Worm (Caenorhabditis elegans) whole organism, young adult: ENCODE data around the gene F25E5.1.

Source experiments
- B0336.3 ChIP-seq: fragments of 200-800 bp; sonication (Bioruptor generic); IDR thresholded peaks from 2 replicates; pipeline ENCODE4 v1.3.6; 2022; ENCODE audit warnings: missing genetic modification characterization, missing compliant biosample characterization
- F23B12.7 ChIP-seq: sonication (generic microtip); optimal IDR thresholded peaks from 2 replicates; lab custom pipeline; 2017; ENCODE audit warnings: missing genetic modification characterization, mild to moderate bottlenecking, missing compliant biosample characterization, antibody characterized with exemption, moderate library complexity; ENCODE audit not compliant: insufficient read depth
- F55B11.4 ChIP-seq: sonication (generic microtip); optimal IDR thresholded peaks from 2 replicates; lab custom pipeline; 2016; ENCODE audit warnings: missing compliant biosample characterization, missing genetic modification characterization, borderline replicate concordance; ENCODE audit not compliant: insufficient read depth
- Y53G8AR.9 ChIP-seq: fragments of 200-800 bp; sonication (Bioruptor generic); conservative IDR thresholded peaks from 2 replicates; pipeline ENCODE4 v1.3.6; 2022; ENCODE audit warnings: missing genetic modification reagents, missing genetic modification characterization, missing compliant biosample characterization
- Y79H2A.3 ChIP-seq: fragments of 200-800 bp; sonication (Bioruptor generic); conservative IDR thresholded peaks from 2 replicates; pipeline ENCODE4 v1.3.6; 2022; ENCODE audit warnings: missing genetic modification reagents, missing genetic modification characterization, missing compliant biosample characterization
- Y95B8A.8 ChIP-seq: fragments of 200-800 bp; sonication (Bioruptor generic); IDR thresholded peaks from 2 replicates; pipeline ENCODE4 v1.3.6; 2022; ENCODE audit warnings: missing genetic modification reagents, missing genetic modification characterization, missing compliant biosample characterization
- aptf-2 ChIP-seq: fragments of 200-800 bp; sonication (Bioruptor generic); conservative IDR thresholded peaks from 2 replicates; pipeline ENCODE4 v1.3.6; 2022; ENCODE audit warnings: missing genetic modification reagents, missing genetic modification characterization, missing compliant biosample characterization
- athp-1 ChIP-seq: sonication (generic microtip); optimal IDR thresholded peaks from 2 replicates; lab custom pipeline; 2017; ENCODE audit warnings: mild to moderate bottlenecking, missing genetic modification characterization, missing compliant biosample characterization
- bed-1 ChIP-seq: fragments of 200-800 bp; sonication (Bioruptor generic); IDR thresholded peaks from 2 replicates; pipeline ENCODE4 v1.3.6; 2022; ENCODE audit warnings: missing genetic modification reagents, missing genetic modification characterization, missing compliant biosample characterization
- cebp-1 ChIP-seq, 2 experiments: fragments of 200-800 bp in 1 of 2; sonication (Bioruptor generic) in 1 of 2; sonication (generic microtip) in 1 of 2; IDR thresholded peaks in 1 of 2; optimal IDR thresholded peaks in 1 of 2; 2 replicates each; pipeline versions ENCODE4 v1.3.6 to Lab custom; 2017 to 2022; ENCODE audit warnings: missing compliant biosample characterization in 2 of 2, missing genetic modification characterization in 2 of 2, mild to moderate bottlenecking in 1 of 2, missing genetic modification reagents in 1 of 2, moderate library complexity in 1 of 2
- cebp-2 ChIP-seq: fragments of 200-800 bp; sonication (Bioruptor generic); IDR thresholded peaks from 2 replicates; pipeline ENCODE4 v1.3.6; 2022; ENCODE audit warnings: missing genetic modification characterization, missing compliant biosample characterization
- ceh-27 ChIP-seq: fragments of 200-800 bp; sonication (Bioruptor generic); optimal IDR thresholded peaks from 2 replicates; lab custom pipeline; 2018; ENCODE audit warnings: mild to moderate bottlenecking, missing genetic modification characterization, moderate library complexity, missing compliant biosample characterization
- egl-44 ChIP-seq: fragments of 200-800 bp; sonication (Bioruptor generic); IDR thresholded peaks from 2 replicates; pipeline ENCODE4 v1.3.6; 2022; ENCODE audit warnings: missing genetic modification reagents, missing genetic modification characterization, missing compliant biosample characterization
- him-1 ChIP-seq: sonication (generic microtip); optimal IDR thresholded peaks from 2 replicates; lab custom pipeline; 2016; ENCODE audit warnings: missing genotype, missing genetic modification reagents, missing genetic modification characterization, missing compliant biosample characterization
- hlh-12 ChIP-seq: sonication (generic microtip); optimal IDR thresholded peaks from 2 replicates; lab custom pipeline; 2016; ENCODE audit warnings: missing genetic modification characterization, missing compliant biosample characterization
- hmg-20 ChIP-seq: fragments of 200-800 bp; sonication (Bioruptor generic); IDR thresholded peaks from 2 replicates; pipeline ENCODE4 v1.3.6; 2022; ENCODE audit warnings: missing genetic modification reagents, missing genetic modification characterization, missing compliant biosample characterization
- let-607 ChIP-seq, 2 experiments: fragments of 200-800 bp in 1 of 2; sonication (Bioruptor generic) in 1 of 2; sonication (generic microtip) in 1 of 2; optimal IDR thresholded peaks; 2 replicates each; lab custom pipeline; 2016 to 2018; ENCODE audit warnings: mild to moderate bottlenecking in 2 of 2, missing compliant biosample characterization in 2 of 2, missing genetic modification characterization in 2 of 2, moderate library complexity in 2 of 2, missing genotype in 1 of 2
- lin-40 ChIP-seq: sonication (generic microtip); optimal IDR thresholded peaks from 2 replicates; lab custom pipeline; 2016; ENCODE audit warnings: missing genetic modification characterization, mild to moderate bottlenecking, missing compliant biosample characterization, missing genotype, missing genetic modification reagents
- lsl-1 ChIP-seq: fragments of 200-800 bp; sonication (Bioruptor generic); optimal IDR thresholded peaks from 2 replicates; lab custom pipeline; 2018; ENCODE audit warnings: mild to moderate bottlenecking, missing genetic modification characterization, moderate library complexity, missing compliant biosample characterization
- madf-8 ChIP-seq: fragments of 200-800 bp; sonication (Bioruptor generic); conservative IDR thresholded peaks from 2 replicates; pipeline ENCODE4 v1.3.6; 2022; ENCODE audit warnings: missing genetic modification reagents, missing genetic modification characterization, missing compliant biosample characterization
- nfya-2 ChIP-seq: fragments of 200-800 bp; sonication (Bioruptor generic); IDR thresholded peaks from 2 replicates; pipeline ENCODE4 v1.3.6; 2022; ENCODE audit warnings: missing genetic modification reagents, missing genetic modification characterization, missing compliant biosample characterization
- nhr-80 ChIP-seq: sonication (generic microtip); optimal IDR thresholded peaks from 2 replicates; lab custom pipeline; 2016; ENCODE audit warnings: missing genetic modification characterization, missing compliant biosample characterization
- rcor-1 ChIP-seq: fragments of 200-800 bp; sonication (Bioruptor generic); IDR thresholded peaks from 2 replicates; pipeline ENCODE4 v1.3.6; 2022; ENCODE audit warnings: missing genetic modification reagents, missing genetic modification characterization, missing compliant biosample characterization
- rec-8 ChIP-seq, 2 experiments: sonication (generic microtip); optimal IDR thresholded peaks; 2 replicates each; lab custom pipeline; 2016; ENCODE audit warnings: mild to moderate bottlenecking in 2 of 2, missing genetic modification characterization in 2 of 2, missing genetic modification reagents in 2 of 2, missing genotype in 2 of 2, missing biosample characterization in 1 of 2, missing compliant biosample characterization in 1 of 2, moderate library complexity in 1 of 2
- zfh-2 ChIP-seq: fragments of 200-800 bp; sonication (Bioruptor generic); conservative IDR thresholded peaks from 2 replicates; pipeline ENCODE4 v1.3.6; 2022; ENCODE audit warnings: missing genetic modification reagents, missing genetic modification characterization, missing compliant biosample characterization
- ztf-18 ChIP-seq: sonication (generic microtip); optimal IDR thresholded peaks from 2 replicates; lab custom pipeline; 2016; ENCODE audit warnings: missing genotype, mild to moderate bottlenecking, missing genetic modification characterization, missing compliant biosample characterization
- ztf-22 ChIP-seq: fragments of 200-800 bp; sonication (Bioruptor generic); optimal IDR thresholded peaks from 2 replicates; lab custom pipeline; 2018; ENCODE audit warnings: mild to moderate bottlenecking, missing genetic modification characterization, moderate library complexity, missing compliant biosample characterization
- ztf-25 ChIP-seq: fragments of 200-800 bp; sonication (Bioruptor generic); IDR thresholded peaks from 2 replicates; pipeline ENCODE4 v1.3.6; 2022; ENCODE audit warnings: missing genetic modification reagents, missing genetic modification characterization, missing compliant biosample characterization
- ztf-6 ChIP-seq: fragments of 200-800 bp; sonication (Bioruptor generic); IDR thresholded peaks from 2 replicates; pipeline ENCODE4 v1.3.6; 2022; ENCODE audit warnings: missing genetic modification reagents, missing genetic modification characterization, missing compliant biosample characterization

Gene F25E5.1

ce11 chrV:7455008-7455407, 10.7 kb upstream of the F25E5.1 start, which contains the start of gene F25E5.2:
Gene F25E5.2, plus strand, starts transcription at chrV:7455308.
- TF ChIP-seq athp-1, result no peak
- TF ChIP-seq F55B11.4, result no peak

DNA sequence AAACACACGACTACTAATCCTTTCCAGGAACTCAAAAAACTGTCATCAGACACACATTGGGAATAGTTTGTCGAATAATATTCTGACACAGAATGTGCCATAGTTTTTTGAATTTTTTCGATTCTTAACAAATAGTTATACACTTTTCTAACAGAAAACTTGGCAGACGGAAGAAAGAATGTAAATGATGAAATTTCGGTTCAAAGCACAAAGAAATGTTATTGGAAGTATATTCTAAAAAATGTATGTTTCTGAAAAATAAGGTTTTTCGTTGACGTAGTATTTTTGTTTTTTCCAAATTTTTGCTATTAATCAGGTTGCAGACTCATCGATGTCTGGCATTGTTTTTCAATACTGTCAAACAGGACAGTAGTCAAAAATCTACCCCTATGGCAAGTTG, 4.8 kb upstream of the F25E5.1 start, which contains the start of gene srh-92:
Gene srh-92 (minus strand): TSS at position 101 of the 400 bp plus-strand sequence.
- TF ChIP-seq egl-44 (no peak), Y95B8A.8 (GFP tag; lab: Robert Waterston, UW) (no peak), Y53G8AR.9 (no peak), cebp-1 (GFP tag; IDR thresholded peaks at IDR 0.05; lab: Robert Waterston, UW) (no peak), cebp-1 (tag; optimal IDR thresholded peaks at IDR 0.05; lab: Kevin White, UChicago) (no peak), madf-8 (GFP tag; lab: Robert Waterston, UW) (no peak), hlh-12 (tag; lab: Kevin White, UChicago) (no peak)
- TF ChIP-seq, all 124 proteins: peak for 0

DNA sequence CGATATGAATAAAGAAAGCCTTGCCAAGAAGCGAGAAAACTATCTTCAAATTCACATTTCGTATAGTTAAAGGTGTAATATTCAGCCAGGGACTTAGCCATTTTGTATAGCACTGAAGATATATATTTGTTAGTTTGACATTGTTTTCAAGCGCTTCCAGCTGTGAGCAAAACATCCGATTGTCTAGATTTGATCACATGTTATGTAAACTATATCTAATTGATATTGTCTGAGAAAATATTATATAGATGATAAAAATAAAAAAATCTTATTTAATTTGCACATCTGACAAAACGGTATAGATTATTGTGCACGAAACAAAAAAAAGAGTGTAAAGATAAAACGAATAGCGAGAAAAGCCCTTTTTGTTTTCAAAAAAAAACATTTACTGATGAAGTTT, 988 bp upstream of the F25E5.1 start, which contains the start of gene srh-89:
Gene srh-89 (minus strand): TSS at position 101 of the 400 bp plus-strand sequence.
- TF ChIP-seq hmg-20 (GFP tag; lab: Robert Waterston, UW) (no peak), rcor-1 (no peak)

- TF ChIP-seq F23B12.7 (tag; lab: Kevin White, UChicago) (no peak), ztf-6 (GFP tag; lab: Robert Waterston, UW) (no peak), let-607 (tag; optimal IDR thresholded peaks at IDR 0.05; lab: Kevin White, UChicago) (no peak), cebp-2 (no peak), ztf-25 (GFP tag; lab: Robert Waterston, UW) (no peak), rcor-1 (no peak), ztf-18 (tag; lab: Kevin White, UChicago) (no peak), hlh-12 (tag; lab: Kevin White, UChicago) (no peak), zfh-2 (no peak), him-1 (tag; lab: Kevin White, UChicago) (no peak), rec-8 (tag; optimal IDR thresholded peaks at IDR 0.05; lab: Kevin White, UChicago) (no peak), nhr-80 (tag; lab: Kevin White, UChicago) (no peak), Y79H2A.3 (GFP tag; lab: Robert Waterston, UW) (no peak), ceh-27 (GFP tag; lab: Kevin White, UChicago) (no peak), ztf-22 (GFP tag; lab: Kevin White, UChicago) (no peak), B0336.3 (GFP tag; lab: Robert Waterston, UW) (no peak), nfya-2 (GFP tag; lab: Robert Waterston, UW) (no peak)
- TF ChIP-seq, all 124 proteins: peak for 0
These were observed 7.1 kb downstream of the F25E5.1 start, which contains the start of gene str-28 for ce11 chrV:7472815-7473214. Gene str-28, minus strand, starts transcription at chrV:7472915.

DNA sequence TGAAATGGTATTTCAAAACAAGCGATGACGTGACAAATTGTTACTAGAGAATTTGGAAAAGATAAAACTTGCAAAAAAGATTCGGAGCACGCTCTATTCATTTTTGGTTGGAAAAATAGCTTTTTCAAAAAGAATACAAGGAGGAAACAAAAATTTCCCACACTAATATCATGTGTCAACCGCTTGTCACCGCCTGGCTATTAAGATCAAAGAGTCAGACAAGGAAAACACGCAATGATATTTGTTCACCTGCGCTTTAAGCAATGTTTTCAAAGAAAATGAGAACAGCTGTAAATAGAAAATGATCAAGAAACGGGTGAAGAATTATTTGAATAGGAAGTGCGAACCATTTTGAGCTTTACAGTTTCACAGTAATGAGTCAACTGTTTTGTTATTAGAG, 11.1 kb downstream of the F25E5.1 start, which contains the start of gene srh-125:
Gene srh-125 (minus strand): TSS at position 101 of the 400 bp plus-strand sequence.
- TF ChIP-seq lsl-1 (GFP tag; lab: Kevin White, UChicago) (no peak), bed-1 (GFP tag; lab: Robert Waterston, UW) (no peak), aptf-2 (GFP tag; lab: Robert Waterston, UW) (no peak), egl-44 (no peak), lin-40 (tag; lab: Kevin White, UChicago) (no peak)
